Worm (Caenorhabditis elegans): Measurements from ENCODE around the gene cyn-6.
A peak's percentile ranks its signal among the peaks of the same experiment; 100 is the strongest.

The cyn-6 gene

ce11 chrIII:757981-758380 lies 15.2 kb upstream of the cyn-6 start, which contains the start of gene T17H7.7:
T17H7.7 (minus strand) TSS chrIII:758081.
- TF ChIP-seq vab-15 (tag; optimal IDR thresholded peaks at IDR 0.05), result no peak
- no peak for TF ChIP-seq C04F5.9 (tag; optimal IDR thresholded peaks at IDR 0.05)
- no peak for TF ChIP-seq F16B12.6 (tag; optimal IDR thresholded peaks at IDR 0.05)
- TF ChIP-seq ceh-90 (tag; optimal IDR thresholded peaks at IDR 0.05), result no peak
- no peak for TF ChIP-seq tbx-2 (tag; optimal IDR thresholded peaks at IDR 0.05)
- no peak for TF ChIP-seq egl-13 (tag; optimal IDR thresholded peaks at IDR 0.05)
- TF ChIP-seq fkh-10 (GFP tag; optimal IDR thresholded peaks at IDR 0.05), result no peak
- TF ChIP-seq elt-2 (tag; optimal IDR thresholded peaks at IDR 0.05), result no peak
- no peak for TF ChIP-seq fkh-4 (tag; optimal IDR thresholded peaks at IDR 0.05; ENCODE audit: borderline replicate concordance)
- no peak for TF ChIP-seq mdl-1 (tag; optimal IDR thresholded peaks at IDR 0.05)
- no peak for TF ChIP-seq mep-1 (tag; optimal IDR thresholded peaks at IDR 0.05)
- no peak for TF ChIP-seq snu-23 (GFP tag; optimal IDR thresholded peaks at IDR 0.05)
- no peak for TF ChIP-seq lir-3 (tag; optimal IDR thresholded peaks at IDR 0.05; ENCODE audit: poor library complexity)
- no peak for TF ChIP-seq nhr-71 (tag; optimal IDR thresholded peaks at IDR 0.05)
- TF ChIP-seq C16A3.4 (tag; optimal IDR thresholded peaks at IDR 0.05), result no peak
- no peak for TF ChIP-seq grh-1 (GFP tag; IDR thresholded peaks at IDR 0.05)

ce11 chrIII:759675-760074 lies 13.5 kb upstream of the cyn-6 start:
- TF ChIP-seq Y116A8C.19 (tag; optimal IDR thresholded peaks at IDR 0.05; ENCODE audit: borderline replicate concordance), result no peak
- peak; percentile 36 for TF ChIP-seq blmp-1 (tag; optimal IDR thresholded peaks at IDR 0.05)

ce11 chrIII:761476-761875 lies 11.7 kb upstream of the cyn-6 start, which contains the start of gene nlp-52:
nlp-52 (plus strand) TSS chrIII:761776.
- no peak for TF ChIP-seq C04F5.9 (tag; optimal IDR thresholded peaks at IDR 0.05)
- no peak for TF ChIP-seq ceh-88 (GFP tag; IDR thresholded peaks at IDR 0.05)
- no peak for TF ChIP-seq aly-2 (tag; optimal IDR thresholded peaks at IDR 0.05)
- TF ChIP-seq lsy-2 (tag; optimal IDR thresholded peaks at IDR 0.05), result no peak
- no peak for TF ChIP-seq fos-1 (tag; optimal IDR thresholded peaks at IDR 0.05)
- no peak for TF ChIP-seq nhr-71 (tag; optimal IDR thresholded peaks at IDR 0.05)
- no peak for TF ChIP-seq ceh-8 (GFP tag; optimal IDR thresholded peaks at IDR 0.05)
- TF ChIP-seq snu-23 (GFP tag; optimal IDR thresholded peaks at IDR 0.05), result no peak
- no peak for TF ChIP-seq nhr-85 (tag)
- TF ChIP-seq nhr-47 (tag; optimal IDR thresholded peaks at IDR 0.05), result no peak
- TF ChIP-seq ceh-63 (GFP tag; optimal IDR thresholded peaks at IDR 0.05), result no peak
- TF ChIP-seq egl-13 (tag; optimal IDR thresholded peaks at IDR 0.05), result no peak
- TF ChIP-seq nhr-11 (tag; optimal IDR thresholded peaks at IDR 0.05), result no peak
- TF ChIP-seq nhr-76 (tag; optimal IDR thresholded peaks at IDR 0.05), result no peak
- no peak for TF ChIP-seq sup-37 (GFP tag; optimal IDR thresholded peaks at IDR 0.05)
- TF ChIP-seq fkh-4 (tag; optimal IDR thresholded peaks at IDR 0.05; ENCODE audit: borderline replicate concordance), result no peak
- TF ChIP-seq tlp-1 (tag; optimal IDR thresholded peaks at IDR 0.05), result no peak
- TF ChIP-seq hpl-2 (GFP tag; optimal IDR thresholded peaks at IDR 0.05), result no peak

ce11 chrIII:762508-762907 lies 10.7 kb upstream of the cyn-6 start:
- peak; percentile 85 for TF ChIP-seq dsc-1 (tag; optimal IDR thresholded peaks at IDR 0.05)
- no peak for TF ChIP-seq unc-86 (tag; optimal IDR thresholded peaks at IDR 0.05)
- no peak for TF ChIP-seq F16B12.6 (tag; optimal IDR thresholded peaks at IDR 0.05)
- no peak for TF ChIP-seq lin-15B (tag; optimal IDR thresholded peaks at IDR 0.05)
- TF ChIP-seq C34B4.2 (tag; optimal IDR thresholded peaks at IDR 0.05), result no peak
- TF ChIP-seq dpl-1 (GFP tag; optimal IDR thresholded peaks at IDR 0.05), result no peak
- TF ChIP-seq skn-1 (tag; optimal IDR thresholded peaks at IDR 0.05), result no peak
- no peak for TF ChIP-seq hlh-17 (GFP tag; optimal IDR thresholded peaks at IDR 0.05; ENCODE audit: borderline replicate concordance)
